Worm (Caenorhabditis elegans): ENCODE data around the gene chil-27.
A peak's percentile ranks its signal among the peaks of the same experiment; 100 is the strongest.

The chil-27 gene

ce11 chrII:9481427-9481826, 3.8 kb downstream of the chil-27 start (continued):
- TF ChIP-seq lsy-2 (tag; optimal IDR thresholded peaks at IDR 0.05) (no peak), dmd-6 (GFP tag; IDR thresholded peaks at IDR 0.05) (peak; percentile 47; the same call in 1 of the 2 replicates), zfp-3 (GFP tag; conservative IDR thresholded peaks at IDR 0.05) (no peak), daf-16 (GFP tag; optimal IDR thresholded peaks at IDR 0.05) (no peak), daf-16 (tag; optimal IDR thresholded peaks at IDR 0.05) (peak; percentile 14)

DNA sequence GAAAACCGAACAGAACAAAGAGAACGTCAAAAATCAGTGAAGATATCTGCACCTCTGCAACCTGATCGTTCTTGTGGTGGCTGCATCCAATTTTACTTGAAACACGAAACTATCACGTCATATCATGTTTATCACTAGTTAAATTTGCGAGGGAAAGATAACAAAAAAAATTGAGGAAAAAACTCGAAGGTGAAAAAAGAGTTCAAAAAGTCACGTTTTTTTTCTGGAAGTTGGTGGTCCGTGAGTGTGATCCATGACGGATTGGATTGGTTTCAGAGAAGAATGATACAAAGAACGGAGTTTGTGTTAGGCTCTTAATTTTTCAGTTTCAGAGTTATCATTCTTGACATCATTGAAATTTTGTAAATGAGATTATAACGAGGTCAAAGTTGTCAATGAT, 4.9 kb downstream of the chil-27 start:
- TF ChIP-seq saeg-2 (GFP tag; IDR thresholded peaks at IDR 0.05) (no peak), hif-1 (tag; optimal IDR thresholded peaks at IDR 0.05) (peak in 1 of 2 experiments; percentile 82), daf-16 (GFP tag; optimal IDR thresholded peaks at IDR 0.05) (no peak), daf-16 (tag; optimal IDR thresholded peaks at IDR 0.05) (peak; percentile 19), nhr-28 (tag; optimal IDR thresholded peaks at IDR 0.05) (peak; percentile 23), hlh-11 (tag; optimal IDR thresholded peaks at IDR 0.05) (peak; percentile 37), hlh-30 (tag; optimal IDR thresholded peaks at IDR 0.05; ENCODE audit: insufficient read depth) (peak; percentile 27), pqm-1 (tag; optimal IDR thresholded peaks at IDR 0.05) (peak; percentile 8), nhr-10 (tag; optimal IDR thresholded peaks at IDR 0.05) (no peak), cey-2 (tag; optimal IDR thresholded peaks at IDR 0.05; ENCODE audit: borderline replicate concordance, insufficient read depth) (no peak), php-3 (GFP tag; IDR thresholded peaks at IDR 0.05) (no peak), dmd-6 (GFP tag; IDR thresholded peaks at IDR 0.05) (peak; percentile 56), mxl-2 (GFP tag; conservative IDR thresholded peaks at IDR 0.05) (no peak)

- TF ChIP-seq pha-4 (GFP tag; IDR thresholded peaks at IDR 0.05) (no peak), pha-4 (tag; optimal IDR thresholded peaks at IDR 0.05) (no peak), lin-1 (GFP tag; IDR thresholded peaks at IDR 0.05) (peak; percentile 42; the same call in 1 of the 2 replicates), pqm-1 (tag; optimal IDR thresholded peaks at IDR 0.05) (peak; percentile 17), snpc-1.2 (GFP tag; IDR thresholded peaks at IDR 0.05) (no peak), tag-97 (GFP tag; IDR thresholded peaks at IDR 0.05) (no peak), dmd-6 (GFP tag; IDR thresholded peaks at IDR 0.05) (peak; percentile 66), aha-1 (tag) (peak; percentile 37), unc-62 (GFP tag; optimal IDR thresholded peaks at IDR 0.05 in 1 of 2) (peak in 1 of 2 experiments; percentile 90), unc-62 (tag; optimal IDR thresholded peaks at IDR 0.05) (no peak), F49E8.2 (tag; optimal IDR thresholded peaks at IDR 0.05; ENCODE audit: borderline replicate concordance) (no peak), skn-1 (tag; optimal IDR thresholded peaks at IDR 0.05) (no peak), daf-16 (GFP tag; optimal IDR thresholded peaks at IDR 0.05) (peak in 1 of 2 experiments; percentile 21), daf-16 (tag; optimal IDR thresholded peaks at IDR 0.05) (peak; percentile 78), hmg-1.1 (GFP tag; IDR thresholded peaks at IDR 0.05) (no peak), nhr-28 (tag; optimal IDR thresholded peaks at IDR 0.05) (peak; percentile 54), mxl-2 (GFP tag; conservative IDR thresholded peaks at IDR 0.05) (no peak), hlh-11 (tag; optimal IDR thresholded peaks at IDR 0.05) (peak; percentile 30), dve-1 (tag; optimal IDR thresholded peaks at IDR 0.05; ENCODE audit: insufficient read depth) (peak; percentile 39), hif-1 (tag; optimal IDR thresholded peaks at IDR 0.05) (peak in 1 of 2 experiments; percentile 59), zfp-3 (GFP tag; conservative IDR thresholded peaks at IDR 0.05) (no peak)
Measured at ce11 chrII:9483342-9483741, 5.7 kb downstream of the chil-27 start.

- no peak for TF ChIP-seq F49E8.2 (tag; optimal IDR thresholded peaks at IDR 0.05; ENCODE audit: borderline replicate concordance)
- TF ChIP-seq mdl-1 (tag; optimal IDR thresholded peaks at IDR 0.05): peak in 1 of 2 experiments; percentile 37
- TF ChIP-seq aha-1 (tag): peak; percentile 90
- TF ChIP-seq zfp-3 (GFP tag; conservative IDR thresholded peaks at IDR 0.05): no peak
- TF ChIP-seq set-16 (GFP tag; IDR thresholded peaks at IDR 0.05): no peak
- TF ChIP-seq aly-2 (tag; optimal IDR thresholded peaks at IDR 0.05): no peak
- TF ChIP-seq mxl-3 (GFP tag; optimal IDR thresholded peaks at IDR 0.05): peak; percentile 88
- TF ChIP-seq nhr-237 (tag; optimal IDR thresholded peaks at IDR 0.05): no peak
- TF ChIP-seq nhr-25 (tag; optimal IDR thresholded peaks at IDR 0.05; ENCODE audit: borderline replicate concordance, insufficient read depth): no peak
- no peak for TF ChIP-seq zag-1 (tag; optimal IDR thresholded peaks at IDR 0.05)
- peak; percentile 75 for TF ChIP-seq nhr-28 (tag; optimal IDR thresholded peaks at IDR 0.05)
- TF ChIP-seq ceh-62 (tag; optimal IDR thresholded peaks at IDR 0.05): no peak
- peak; percentile 19 for TF ChIP-seq hlh-11 (tag; optimal IDR thresholded peaks at IDR 0.05)
- no peak for TF ChIP-seq lin-1 (GFP tag; IDR thresholded peaks at IDR 0.05)
- no peak for TF ChIP-seq F10B5.3 (tag; optimal IDR thresholded peaks at IDR 0.05)
- TF ChIP-seq skn-1 (tag; optimal IDR thresholded peaks at IDR 0.05): no peak
- no peak for TF ChIP-seq nhr-102 (tag; optimal IDR thresholded peaks at IDR 0.05)
- peak in 1 of 2 experiments; percentile 9 for TF ChIP-seq unc-62 (GFP tag; optimal IDR thresholded peaks at IDR 0.05 in 1 of 2)
- TF ChIP-seq unc-62 (tag; optimal IDR thresholded peaks at IDR 0.05): no peak
- TF ChIP-seq zip-11 (GFP tag; IDR thresholded peaks at IDR 0.05): no peak
- no peak for TF ChIP-seq arid-1 (GFP tag; conservative IDR thresholded peaks at IDR 0.05)
- TF ChIP-seq nhr-10 (tag; optimal IDR thresholded peaks at IDR 0.05): no peak
- TF ChIP-seq pha-4 (GFP tag; IDR thresholded peaks at IDR 0.05): no peak
- peak; percentile 38 for TF ChIP-seq pha-4 (tag; optimal IDR thresholded peaks at IDR 0.05)
- TF ChIP-seq zip-2 (tag; optimal IDR thresholded peaks at IDR 0.05): no peak
- no peak for TF ChIP-seq ceh-28 (tag; optimal IDR thresholded peaks at IDR 0.05)
Measured at ce11 chrII:9485081-9485730, 7.5 kb downstream of the chil-27 start.
